Worm (Caenorhabditis elegans): Measurements from ENCODE around the gene T26E4.9.
"Not testable (repeated sequence)": the region's sequence is repeated elsewhere in the genome, so short reads cannot be mapped to it uniquely, and the experiment has no call there.

- TF ChIP-seq snpc-4 (tag; optimal IDR thresholded peaks at IDR 0.05); dmd-4 (tag; optimal IDR thresholded peaks at IDR 0.05); lin-13 (GFP tag; optimal IDR thresholded peaks at IDR 0.05); nhr-237 (tag; optimal IDR thresholded peaks at IDR 0.05); ztf-4 (tag; optimal IDR thresholded peaks at IDR 0.05): not testable (repeated sequence)
These were observed 4.9 kb upstream of the T26E4.9 start, which contains the start of gene srsx-38 for ce11 chrV:15807420-15807819.
